Worm (Caenorhabditis elegans) whole organism, mixed stage, embryonic: ENCODE results near the gene wdfy-2.

ENCODE experiments used
- M03D4.4 ChIP-seq: sonication (generic microtip); optimal IDR thresholded peaks from 2 replicates; lab custom pipeline; 2017; ENCODE audit warnings: mild to moderate bottlenecking, missing genetic modification characterization, missing compliant biosample characterization
- bed-3 ChIP-seq: fragments of 200-800 bp; sonication (Bioruptor generic); optimal IDR thresholded peaks from 3 replicates; lab custom pipeline; 2018; ENCODE audit warnings: mild to moderate bottlenecking, missing genetic modification characterization, moderate library complexity, missing compliant biosample characterization
- blmp-1 ChIP-seq: fragments of 150-350 bp; optimal IDR thresholded peaks from 2 replicates; lab custom pipeline; 2014; ENCODE audit warnings: missing biosample characterization, missing genetic modification characterization
- ceh-39 ChIP-seq: fragments of 150-350 bp; optimal IDR thresholded peaks from 2 replicates; lab custom pipeline; 2014; ENCODE audit warnings: missing biosample characterization, missing genetic modification characterization
- ceh-43 ChIP-seq: fragments of 200-800 bp; sonication (Bioruptor generic); optimal IDR thresholded peaks from 2 replicates; lab custom pipeline; 2018; ENCODE audit warnings: mild to moderate bottlenecking, missing genetic modification characterization, moderate library complexity, missing compliant biosample characterization
- ceh-83 ChIP-seq: fragments of 200-800 bp; sonication (Bioruptor generic); optimal IDR thresholded peaks from 2 replicates; lab custom pipeline; 2018; ENCODE audit warnings: mild to moderate bottlenecking, missing genetic modification characterization, missing compliant biosample characterization
- ces-1 ChIP-seq: fragments of 150-350 bp; optimal IDR thresholded peaks from 2 replicates; lab custom pipeline; 2014; ENCODE audit warnings: missing biosample characterization, missing genetic modification reagents, missing genetic modification characterization
- cnd-1 ChIP-seq: fragments of 200-800 bp; sonication (Bioruptor generic); optimal IDR thresholded peaks from 2 replicates; lab custom pipeline; 2018; ENCODE audit warnings: mild to moderate bottlenecking, missing genetic modification characterization, missing compliant biosample characterization
- drap-1 ChIP-seq: fragments of 200-800 bp; sonication (Bioruptor generic); optimal IDR thresholded peaks from 3 replicates; lab custom pipeline; 2018; ENCODE audit warnings: mild to moderate bottlenecking, missing genetic modification characterization, missing compliant biosample characterization
- elt-1 ChIP-seq: sonication (generic microtip); optimal IDR thresholded peaks from 2 replicates; lab custom pipeline; 2017; ENCODE audit warnings: missing genetic modification characterization, mild to moderate bottlenecking, missing compliant biosample characterization, antibody characterized with exemption, moderate library complexity, borderline replicate concordance; ENCODE audit not compliant: insufficient read depth
- elt-3 ChIP-seq: fragments of 150-350 bp; optimal IDR thresholded peaks from 2 replicates; lab custom pipeline; 2014; ENCODE audit warnings: missing biosample characterization, missing genetic modification characterization
- flh-1 ChIP-seq: fragments of 200-800 bp; sonication (Bioruptor generic); optimal IDR thresholded peaks from 2 replicates; lab custom pipeline; 2018; ENCODE audit warnings: mild to moderate bottlenecking, missing genetic modification characterization, moderate library complexity, missing compliant biosample characterization
- ham-2 ChIP-seq: fragments of 200-800 bp; sonication (Bioruptor generic); optimal IDR thresholded peaks from 2 replicates; lab custom pipeline; 2018; ENCODE audit warnings: mild to moderate bottlenecking, missing genetic modification characterization, missing compliant biosample characterization
- hlh-1 ChIP-seq: fragments of 150-350 bp; optimal IDR thresholded peaks from 2 replicates; lab custom pipeline; 2014; ENCODE audit warnings: missing biosample characterization, missing genetic modification reagents, missing genetic modification characterization
- lin-13 ChIP-seq: fragments of 150-350 bp; optimal IDR thresholded peaks from 2 replicates; lab custom pipeline; 2014; ENCODE audit warnings: missing biosample characterization, missing genetic modification characterization
- lin-32 ChIP-seq: fragments of 200-800 bp; sonication (Bioruptor generic); optimal IDR thresholded peaks from 2 replicates; lab custom pipeline; 2018; ENCODE audit warnings: mild to moderate bottlenecking, missing genetic modification characterization, missing compliant biosample characterization
- lsy-2 ChIP-seq: fragments of 150-350 bp; optimal IDR thresholded peaks from 2 replicates; lab custom pipeline; 2014; ENCODE audit warnings: missing biosample characterization, missing genetic modification characterization
- mab-5 ChIP-seq: fragments of 150-350 bp; optimal IDR thresholded peaks from 2 replicates; lab custom pipeline; 2014; ENCODE audit warnings: missing biosample characterization, missing genetic modification characterization
- mep-1 ChIP-seq: fragments of 150-350 bp; optimal IDR thresholded peaks from 2 replicates; lab custom pipeline; 2017; ENCODE audit warnings: missing biosample characterization, missing genetic modification reagents, missing genetic modification characterization, inconsistent platforms
- mls-2 ChIP-seq: sonication (generic microtip); optimal IDR thresholded peaks from 2 replicates; lab custom pipeline; 2016; ENCODE audit warnings: mild to moderate bottlenecking, missing genetic modification characterization, moderate library complexity, missing compliant biosample characterization
- nhr-12 ChIP-seq: fragments of 150-350 bp; optimal IDR thresholded peaks from 2 replicates; lab custom pipeline; 2014; ENCODE audit warnings: missing biosample characterization, missing genetic modification characterization
- nhr-237 ChIP-seq: fragments of 150-350 bp; optimal IDR thresholded peaks from 2 replicates; lab custom pipeline; 2014; ENCODE audit warnings: missing biosample characterization, missing genetic modification characterization
- nhr-28 ChIP-seq: fragments of 150-350 bp; optimal IDR thresholded peaks from 2 replicates; lab custom pipeline; 2014; ENCODE audit warnings: missing biosample characterization, missing genetic modification characterization
- nhr-76 ChIP-seq: sonication (generic microtip); optimal IDR thresholded peaks from 2 replicates; lab custom pipeline; 2017; ENCODE audit warnings: missing biosample characterization, missing genetic modification characterization
- pha-4 ChIP-seq: fragments of 150-350 bp; optimal IDR thresholded peaks from 2 replicates; lab custom pipeline; 2018; ENCODE audit warnings: missing biosample characterization, missing genetic modification reagents, missing genetic modification characterization
- snpc-4 ChIP-seq: fragments of 150-350 bp; optimal IDR thresholded peaks from 2 replicates; lab custom pipeline; 2014; ENCODE audit warnings: missing biosample characterization, missing genetic modification characterization
- sptf-1 ChIP-seq: sonication (generic microtip); optimal IDR thresholded peaks from 2 replicates; lab custom pipeline; 2017; ENCODE audit warnings: mild to moderate bottlenecking, missing genetic modification characterization, moderate library complexity, missing compliant biosample characterization
- tbx-8 ChIP-seq: fragments of 200-800 bp; sonication (Bioruptor generic); optimal IDR thresholded peaks from 2 replicates; lab custom pipeline; 2018; ENCODE audit warnings: mild to moderate bottlenecking, missing genetic modification characterization, moderate library complexity, missing compliant biosample characterization
- unc-120 ChIP-seq: sonication (generic microtip); optimal IDR thresholded peaks from 2 replicates; lab custom pipeline; 2017; ENCODE audit warnings: missing genetic modification characterization, missing compliant biosample characterization; ENCODE audit not compliant: poor library complexity, severe bottlenecking
- unc-39 ChIP-seq: fragments of 150-350 bp; optimal IDR thresholded peaks from 2 replicates; lab custom pipeline; 2014; ENCODE audit warnings: missing biosample characterization, missing genetic modification characterization
- unc-62 ChIP-seq: fragments of 150-350 bp; optimal IDR thresholded peaks from 2 replicates; lab custom pipeline; 2014; ENCODE audit warnings: missing biosample characterization, missing genetic modification reagents, missing genetic modification characterization
- zip-8 ChIP-seq: fragments of 150-350 bp; optimal IDR thresholded peaks from 2 replicates; lab custom pipeline; 2014; ENCODE audit warnings: missing biosample characterization, missing genetic modification characterization
- ztf-11 ChIP-seq: fragments of 150-350 bp; optimal IDR thresholded peaks from 2 replicates; lab custom pipeline; 2014; ENCODE audit warnings: missing biosample characterization, missing genetic modification characterization

Gene wdfy-2

ce11 chrII:9324824-9325351 is 5.2 kb downstream of the wdfy-2 start, which contains the start of gene eat-3:
Gene eat-3 (plus strand): TSS chrII:9324874.
- no peak for TF ChIP-seq snpc-4 (tag; lab: Kevin White, UChicago)
- TF ChIP-seq hlh-1 (tag; lab: Kevin White, UChicago): no peak
- TF ChIP-seq unc-120 (tag; lab: Kevin White, UChicago): peak; percentile 43
- TF ChIP-seq sptf-1: no peak
- TF ChIP-seq pha-4 (tag; lab: Kevin White, UChicago): no peak
- no peak for TF ChIP-seq elt-1
- TF ChIP-seq ztf-11 (tag; lab: Kevin White, UChicago): no peak
- no peak for TF ChIP-seq ceh-83
- TF ChIP-seq unc-62: peak; percentile 19
- no peak for TF ChIP-seq lin-32 (GFP tag; lab: Kevin White, UChicago)
- TF ChIP-seq bed-3 (GFP tag; lab: Kevin White, UChicago): no peak
- TF ChIP-seq flh-1 (GFP tag; lab: Kevin White, UChicago): no peak
- no peak for TF ChIP-seq lin-13 (tag; lab: Kevin White, UChicago)
- TF ChIP-seq cnd-1 (tag; lab: Kevin White, UChicago): no peak
- no peak for TF ChIP-seq mep-1
- no peak for TF ChIP-seq nhr-76 (tag; lab: Kevin White, UChicago)
- no peak for TF ChIP-seq lsy-2 (tag; lab: Kevin White, UChicago)
- no peak for TF ChIP-seq drap-1 (GFP tag; lab: Kevin White, UChicago)
- TF ChIP-seq nhr-28 (tag; lab: Kevin White, UChicago): no peak
- no peak for TF ChIP-seq M03D4.4 (tag; lab: Kevin White, UChicago)
- TF ChIP-seq ces-1 (GFP tag; lab: Kevin White, UChicago): peak; percentile 12
- no peak for TF ChIP-seq zip-8
- no peak for TF ChIP-seq unc-39
- no peak for TF ChIP-seq ceh-39

- TF ChIP-seq snpc-4 (tag; lab: Kevin White, UChicago) (no peak), ceh-43 (GFP tag; lab: Kevin White, UChicago) (no peak), zip-8 (no peak), nhr-237 (tag; lab: Kevin White, UChicago) (no peak), ham-2 (GFP tag; lab: Kevin White, UChicago) (no peak), lin-32 (GFP tag; lab: Kevin White, UChicago) (no peak), hlh-1 (tag; lab: Kevin White, UChicago) (no peak), elt-1 (no peak), cnd-1 (tag; lab: Kevin White, UChicago) (no peak), blmp-1 (tag; lab: Kevin White, UChicago) (no peak), ceh-83 (no peak)
- TF ChIP-seq, all 35 proteins: peak for 0
Observed at ce11 chrII:9325555-9325954, 5.9 kb downstream of the wdfy-2 start.

ce11 chrII:9329474-9329873 is 9.8 kb downstream of the wdfy-2 start, which contains the start of gene wbp-2:
Gene wbp-2 (plus strand): TSS chrII:9329774.
- TF ChIP-seq nhr-12 (tag; lab: Kevin White, UChicago): no peak
- TF ChIP-seq ceh-39: no peak
- no peak for TF ChIP-seq mab-5
- TF ChIP-seq lin-32 (GFP tag; lab: Kevin White, UChicago): no peak
- TF ChIP-seq lsy-2 (tag; lab: Kevin White, UChicago): no peak
- no peak for TF ChIP-seq sptf-1
- TF ChIP-seq nhr-76 (tag; lab: Kevin White, UChicago): no peak

- TF ChIP-seq sptf-1 (no peak), mls-2 (tag; lab: Kevin White, UChicago) (no peak), mab-5 (no peak), nhr-237 (tag; lab: Kevin White, UChicago) (no peak), unc-39 (no peak), ceh-39 (no peak)
Observed at ce11 chrII:9331343-9331742, 11.7 kb downstream of the wdfy-2 start, which contains the start of gene eif-3.F. Gene eif-3.F (plus strand): TSS chrII:9331643.

ce11 chrII:9333034-9333433 is 13.4 kb downstream of the wdfy-2 start:
- no peak for TF ChIP-seq ztf-11 (tag; lab: Kevin White, UChicago)
- no peak for TF ChIP-seq elt-3 (tag; lab: Kevin White, UChicago)
- no peak for TF ChIP-seq ceh-43 (GFP tag; lab: Kevin White, UChicago)
- TF ChIP-seq M03D4.4 (tag; lab: Kevin White, UChicago): no peak
- no peak for TF ChIP-seq mab-5
- TF ChIP-seq snpc-4 (tag; lab: Kevin White, UChicago): no peak
- no peak for TF ChIP-seq elt-1
- no peak for TF ChIP-seq nhr-12 (tag; lab: Kevin White, UChicago)
- no peak for TF ChIP-seq ceh-83
- TF ChIP-seq flh-1 (GFP tag; lab: Kevin White, UChicago): no peak
- no peak for TF ChIP-seq tbx-8 (GFP tag; lab: Kevin White, UChicago)
